Fruit fly (Drosophila melanogaster) whole organism, embryonic: ENCODE data around the gene Sps2.
A peak's percentile ranks its signal among the peaks of the same experiment; 100 is the strongest.

Experiments
- Adf1 ChIP-seq: fragments of 200-800 bp; sonication (Bioruptor generic); IDR thresholded peaks from 2 replicates; pipeline ENCODE4 v1.3.6; 2022; ENCODE audit warnings: missing biosample characterization, missing genetic modification characterization
- Atf3 ChIP-seq: fragments of 200-800 bp; sonication (Bioruptor generic); optimal IDR thresholded peaks from 3 replicates; lab custom pipeline; 2016; ENCODE audit warnings: missing biosample characterization, missing genetic modification characterization
- Atf6 ChIP-seq: fragments of 200-800 bp; sonication (Bioruptor generic); IDR thresholded peaks from 2 replicates; pipeline ENCODE4 v1.3.6; 2022; ENCODE audit warnings: missing biosample characterization, missing genetic modification characterization
- CG11093 ChIP-seq: fragments of 200-800 bp; sonication (Bioruptor generic); IDR thresholded peaks from 3 replicates; pipeline ENCODE4 v1.3.6; 2022; ENCODE audit warnings: missing biosample characterization, missing genetic modification characterization
- CG11398 ChIP-seq: fragments of 200-800 bp; sonication (Bioruptor generic); optimal IDR thresholded peaks from 2 replicates; lab custom pipeline; 2016; ENCODE audit warnings: missing biosample characterization, missing genetic modification characterization
- CG11504 ChIP-seq: fragments of 200-800 bp; sonication (Bioruptor generic); optimal IDR thresholded peaks from 3 replicates; lab custom pipeline; 2019; ENCODE audit warnings: missing biosample characterization, mild to moderate bottlenecking, missing genetic modification characterization, moderate library complexity
- CG12299 ChIP-seq: fragments of 200-800 bp; sonication (Bioruptor generic); optimal IDR thresholded peaks from 2 replicates; lab custom pipeline; 2018; ENCODE audit warnings: missing biosample characterization, mild to moderate bottlenecking, missing genetic modification characterization
- CG13424 ChIP-seq: fragments of 200-800 bp; sonication (Bioruptor generic); optimal IDR thresholded peaks from 2 replicates; lab custom pipeline; 2019; ENCODE audit warnings: missing biosample characterization, mild to moderate bottlenecking, missing genetic modification characterization, moderate library complexity
- CG13894 ChIP-seq: fragments of 200-800 bp; sonication (Bioruptor generic); optimal IDR thresholded peaks from 3 replicates; lab custom pipeline; 2018; ENCODE audit warnings: missing biosample characterization, mild to moderate bottlenecking, missing genetic modification characterization, moderate library complexity
- CG14667 ChIP-seq: fragments of 200-800 bp; sonication (Bioruptor generic); IDR thresholded peaks from 2 replicates; pipeline ENCODE4 v1.3.6; 2022; ENCODE audit warnings: missing biosample characterization, missing genetic modification characterization
- CG14965 ChIP-seq: fragments of 200-800 bp; sonication (Bioruptor generic); optimal IDR thresholded peaks from 2 replicates; lab custom pipeline; 2016; ENCODE audit warnings: missing biosample characterization, missing genetic modification characterization, borderline replicate concordance
- CG15011 ChIP-seq: fragments of 200-800 bp; sonication (Bioruptor generic); optimal IDR thresholded peaks from 3 replicates; lab custom pipeline; 2018; ENCODE audit warnings: missing biosample characterization, mild to moderate bottlenecking, missing genetic modification characterization
- CG15696 ChIP-seq: fragments of 200-800 bp; sonication (Bioruptor generic); optimal IDR thresholded peaks from 2 replicates; lab custom pipeline; 2019; ENCODE audit warnings: missing biosample characterization, mild to moderate bottlenecking, missing genetic modification characterization, moderate library complexity
- CG1832 ChIP-seq: fragments of 200-800 bp; sonication (Bioruptor generic); optimal IDR thresholded peaks from 2 replicates; lab custom pipeline; 2017; ENCODE audit warnings: missing biosample characterization, mild to moderate bottlenecking, missing genetic modification characterization, inconsistent platforms
- CG18619 ChIP-seq: fragments of 200-800 bp; sonication (Bioruptor generic); optimal IDR thresholded peaks from 3 replicates; lab custom pipeline; 2017; ENCODE audit warnings: missing biosample characterization, mild to moderate bottlenecking, missing genetic modification characterization
- CG32767 ChIP-seq: fragments of 200-800 bp; sonication (Bioruptor generic); IDR thresholded peaks from 2 replicates; pipeline ENCODE4 v1.3.6; 2022; ENCODE audit warnings: missing biosample characterization, missing genetic modification characterization
- CG3281 ChIP-seq: fragments of 200-800 bp; sonication (Bioruptor generic); optimal IDR thresholded peaks from 3 replicates; lab custom pipeline; 2017; ENCODE audit warnings: missing biosample characterization, mild to moderate bottlenecking, missing genetic modification characterization
- CG34224 ChIP-seq: fragments of 200-800 bp; sonication (Bioruptor generic); IDR thresholded peaks from 3 replicates; pipeline ENCODE4 v1.3.6; 2022; ENCODE audit warnings: missing biosample characterization, missing genetic modification characterization; ENCODE audit not compliant: partially characterized antibody
- CG3847 ChIP-seq: fragments of 200-800 bp; sonication (Bioruptor generic); IDR thresholded peaks from 2 replicates; pipeline ENCODE4 v1.3.6; 2022; ENCODE audit warnings: missing biosample characterization, missing genetic modification characterization
- CG4820 ChIP-seq: fragments of 200-800 bp; sonication (Bioruptor generic); optimal IDR thresholded peaks from 3 replicates; lab custom pipeline; 2016; ENCODE audit warnings: missing biosample characterization, missing genetic modification characterization
- CG6654 ChIP-seq: fragments of 200-800 bp; sonication (Bioruptor generic); optimal IDR thresholded peaks from 2 replicates; lab custom pipeline; 2017; ENCODE audit warnings: missing biosample characterization, mild to moderate bottlenecking, missing genetic modification characterization
- CG8944 ChIP-seq: fragments of 200-800 bp; sonication (Bioruptor generic); optimal IDR thresholded peaks from 3 replicates; lab custom pipeline; 2016; ENCODE audit warnings: missing biosample characterization, missing genetic modification characterization
- Ets97D ChIP-seq: fragments of 200-800 bp; sonication (Bioruptor generic); optimal IDR thresholded peaks from 3 replicates; lab custom pipeline; 2016; ENCODE audit warnings: missing biosample characterization, missing genetic modification characterization
- GATAe ChIP-seq: fragments of 200-800 bp; sonication (Bioruptor generic); conservative IDR thresholded peaks from 2 replicates; pipeline ENCODE4 v1.3.6; 2022; ENCODE audit warnings: missing biosample characterization, missing genetic modification characterization
- MESR4 ChIP-seq: fragments of 200-800 bp; sonication (Bioruptor generic); optimal IDR thresholded peaks from 2 replicates; lab custom pipeline; 2018; ENCODE audit warnings: missing biosample characterization, mild to moderate bottlenecking, missing genetic modification characterization, moderate library complexity
- Mad ChIP-seq: fragments of 200-800 bp; sonication (Bioruptor generic); optimal IDR thresholded peaks from 2 replicates; lab custom pipeline; 2016; ENCODE audit warnings: missing biosample characterization, missing genetic modification characterization
- Meics ChIP-seq: fragments of 200-800 bp; sonication (Bioruptor generic); optimal IDR thresholded peaks from 2 replicates; lab custom pipeline; 2017; ENCODE audit warnings: missing biosample characterization, mild to moderate bottlenecking, missing genetic modification characterization
- NC2α ChIP-seq: fragments of 200-800 bp; sonication (Bioruptor generic); optimal IDR thresholded peaks from 2 replicates; lab custom pipeline; 2016; ENCODE audit warnings: missing biosample characterization, missing genetic modification characterization
- NfI ChIP-seq: fragments of 200-800 bp; sonication (Bioruptor generic); optimal IDR thresholded peaks from 3 replicates; lab custom pipeline; 2018; ENCODE audit warnings: missing biosample characterization, mild to moderate bottlenecking, missing genetic modification characterization, moderate library complexity
- Pdp1 ChIP-seq, 2 experiments: fragments of 200-800 bp; sonication (Bioruptor generic); optimal IDR thresholded peaks; 3 replicates each; lab custom pipeline; 2016; ENCODE audit warnings: missing biosample characterization in 2 of 2, missing genetic modification characterization in 2 of 2, mild to moderate bottlenecking in 1 of 2, moderate library complexity in 1 of 2
- Sin3A ChIP-seq: fragments of >200 bp; optimal IDR thresholded peaks from 2 replicates; lab custom pipeline; 2018
- ac ChIP-seq: fragments of 200-800 bp; sonication (Bioruptor generic); optimal IDR thresholded peaks from 3 replicates; lab custom pipeline; 2017; ENCODE audit warnings: missing biosample characterization, mild to moderate bottlenecking, missing genetic modification characterization
- chn ChIP-seq: fragments of 200-800 bp; sonication (Bioruptor generic); optimal IDR thresholded peaks from 2 replicates; lab custom pipeline; 2016; ENCODE audit warnings: missing biosample characterization, missing genetic modification characterization
- crol ChIP-seq: fragments of 200-800 bp; sonication (Bioruptor generic); IDR thresholded peaks from 2 replicates; pipeline ENCODE4 v1.3.6; 2022; ENCODE audit warnings: missing biosample characterization, missing genetic modification characterization
- crp ChIP-seq, 2 experiments: fragments of 200-800 bp; sonication (Bioruptor generic); optimal IDR thresholded peaks; 2 replicates in 1 of 2; 3 replicates in 1 of 2; lab custom pipeline; 2017; ENCODE audit warnings: missing biosample characterization in 2 of 2, missing genetic modification characterization in 2 of 2, mild to moderate bottlenecking in 1 of 2, moderate library complexity in 1 of 2
- ems ChIP-seq: fragments of 200-800 bp; sonication (Bioruptor generic); optimal IDR thresholded peaks from 3 replicates; lab custom pipeline; 2016; ENCODE audit warnings: missing biosample characterization, missing genetic modification characterization
- grn ChIP-seq: fragments of 200-800 bp; sonication (Bioruptor generic); optimal IDR thresholded peaks from 3 replicates; lab custom pipeline; 2017; ENCODE audit warnings: missing biosample characterization, missing genetic modification characterization
- hkb ChIP-seq, 2 experiments: fragments of 200-800 bp in 1 of 2; fragments of >200 bp in 1 of 2; sonication (Bioruptor generic) in 1 of 2; IDR thresholded peaks in 1 of 2; optimal IDR thresholded peaks in 1 of 2; 2 replicates each; pipeline versions ENCODE4 v1.3.6 to Lab custom; 2017 to 2022; ENCODE audit warnings: missing biosample characterization in 1 of 2, missing genetic modification characterization in 1 of 2
- insv ChIP-seq, 2 experiments: fragments of 200-800 bp; sonication (Bioruptor generic); optimal IDR thresholded peaks; 3 replicates each; lab custom pipeline; 2016 to 2018; ENCODE audit warnings: missing biosample characterization in 2 of 2, missing genetic modification characterization in 2 of 2
- pb ChIP-seq: fragments of 200-800 bp; sonication (Bioruptor generic); optimal IDR thresholded peaks from 3 replicates; lab custom pipeline; 2016; ENCODE audit warnings: missing biosample characterization, missing genetic modification characterization
- pho ChIP-seq: fragments of 200-800 bp; sonication (Bioruptor generic); optimal IDR thresholded peaks from 2 replicates; lab custom pipeline; 2016; ENCODE audit warnings: missing biosample characterization, missing genetic modification characterization
- sens ChIP-seq: fragments of 200-800 bp; sonication (Bioruptor generic); peaks from one replicate; lab custom pipeline; 2016; ENCODE audit warnings: missing biosample characterization, missing genetic modification characterization
- stwl ChIP-seq: fragments of 200-800 bp; sonication (Bioruptor generic); optimal IDR thresholded peaks from 3 replicates; lab custom pipeline; 2018; ENCODE audit warnings: missing biosample characterization, mild to moderate bottlenecking, missing genetic modification characterization, moderate library complexity
- trh ChIP-seq: fragments of 200-800 bp; sonication (Bioruptor generic); optimal IDR thresholded peaks from 2 replicates; lab custom pipeline; 2016; ENCODE audit warnings: missing biosample characterization, missing genetic modification characterization
- tx ChIP-seq: fragments of 200-800 bp; sonication (Bioruptor generic); optimal IDR thresholded peaks from 2 replicates; lab custom pipeline; 2016; ENCODE audit warnings: missing biosample characterization, missing genetic modification characterization
- wdn ChIP-seq: fragments of 200-800 bp; sonication (Bioruptor generic); IDR thresholded peaks from 2 replicates; pipeline ENCODE4 v1.3.6; 2022; ENCODE audit warnings: missing biosample characterization, missing genetic modification characterization

Gene Sps2

DNA sequence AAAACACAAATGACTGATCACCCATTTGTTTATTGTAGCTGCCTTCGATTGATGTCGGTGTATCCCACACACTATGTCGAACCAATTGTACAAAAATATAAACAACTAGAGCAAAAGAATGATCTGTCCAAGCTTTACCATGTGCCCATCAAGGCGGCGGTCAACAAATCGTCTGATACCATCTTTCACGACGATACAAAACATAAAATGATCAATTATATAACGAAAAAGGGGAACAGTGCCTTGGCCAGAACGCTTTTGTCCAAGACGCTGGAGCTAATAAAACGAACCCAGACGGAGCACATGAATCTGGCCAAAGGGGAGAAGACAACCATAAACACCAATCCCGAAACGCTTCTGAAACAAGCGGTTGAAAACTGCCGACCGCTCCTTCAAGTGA, 44.4 kb downstream of the Sps2 start:
- no peak for TF ChIP-seq CG4820 (GFP tag; lab: Kevin White, UChicago)
- TF ChIP-seq Pdp1 (GFP tag; optimal IDR thresholded peaks at IDR 0.05; lab: Kevin White, UChicago), result peak in 1 of 2 experiments; percentile 93
- TF ChIP-seq MESR4 (GFP tag; lab: Kevin White, UChicago), result peak; percentile 49
- TF ChIP-seq, all 482 proteins: peak for 2

DNA sequence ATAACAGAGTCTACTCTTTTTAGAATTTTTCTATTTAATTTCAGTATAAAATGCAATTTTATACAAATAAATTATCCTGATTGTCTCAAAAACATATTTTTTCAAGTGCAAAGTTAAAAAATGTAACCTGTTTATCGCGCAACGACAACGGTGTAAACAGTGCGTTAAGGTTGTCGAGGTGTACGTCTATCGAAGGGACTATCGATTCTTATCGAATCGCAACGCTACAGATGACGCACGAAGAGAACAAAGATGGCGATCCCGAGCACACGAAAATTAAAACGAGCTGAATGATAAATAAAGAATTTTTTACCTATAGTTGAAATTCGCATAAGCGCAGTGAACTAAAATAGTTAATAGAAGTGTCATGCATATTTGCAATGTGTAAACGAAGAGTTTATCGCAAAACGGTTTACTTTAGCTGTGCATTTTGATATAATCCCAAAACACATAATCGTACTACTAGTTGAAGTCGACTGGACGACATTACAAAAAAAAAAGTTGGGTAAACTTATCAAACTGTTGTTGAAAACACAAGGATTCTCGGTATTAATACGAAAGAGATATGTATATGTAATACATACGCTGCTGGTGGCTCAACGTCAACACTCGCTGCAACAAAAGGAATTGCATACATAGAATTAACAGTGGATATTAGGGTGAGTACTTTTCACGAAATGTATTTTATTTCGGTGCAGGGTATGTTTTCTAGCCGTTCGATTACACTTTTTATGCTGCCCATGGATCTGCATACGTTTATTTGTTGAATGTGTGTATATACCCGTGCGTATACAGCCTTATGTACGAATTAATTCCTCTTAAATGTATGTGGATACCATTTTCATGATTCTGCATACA, 45.7 kb downstream of the Sps2 start, which contains the start of gene da:
da (plus strand) TSS at position 237 of the 858 bp plus-strand sequence.
- peak; percentile 34 for TF ChIP-seq grn (GFP tag; lab: Kevin White, UChicago)
- peak; percentile 95 for TF ChIP-seq Ets97D (GFP tag; lab: Kevin White, UChicago)
- TF ChIP-seq CG6654 (GFP tag; lab: Kevin White, UChicago), result no peak
- no peak for TF ChIP-seq CG11093 (GFP tag; lab: Robert Waterston, UW)
- TF ChIP-seq GATAe (GFP tag; lab: Robert Waterston, UW), result no peak
- TF ChIP-seq CG11398 (GFP tag; lab: Kevin White, UChicago), result no peak
- peak; percentile 68 for TF ChIP-seq CG34224 (GFP tag; lab: Robert Waterston, UW)
- peak; percentile 72 for TF ChIP-seq Atf3 (GFP tag; lab: Kevin White, UChicago)
- peak; percentile 53 for TF ChIP-seq CG13894 (tag; lab: Kevin White, UChicago)
- TF ChIP-seq CG32767, result peak; percentile 30; the same call in 1 of the 2 replicates
- peak; percentile 73 for TF ChIP-seq pho
- peak; percentile 46 for TF ChIP-seq chn
- peak; percentile 46 for TF ChIP-seq ems
- peak; percentile 72 for TF ChIP-seq CG11504 (tag; lab: Kevin White, UChicago)
- no peak for TF ChIP-seq pb (GFP tag; lab: Kevin White, UChicago)
- peak; percentile 29; the same call in 1 of the 2 replicates for TF ChIP-seq wdn (GFP tag; lab: Robert Waterston, UW)
- peak; percentile 94 for TF ChIP-seq sens (GFP tag; lab: Kevin White, UChicago)
- peak; percentile 44 for TF ChIP-seq tx (GFP tag; lab: Kevin White, UChicago)
- TF ChIP-seq hkb (optimal IDR thresholded peaks at IDR 0.05; lab: Kevin White, UChicago), result no peak
- TF ChIP-seq hkb (GFP tag; IDR thresholded peaks at IDR 0.05; lab: Robert Waterston, UW), result peak; percentile 54
- TF ChIP-seq NfI (GFP tag; lab: Kevin White, UChicago), result peak; percentile 75
- TF ChIP-seq insv (GFP tag; optimal IDR thresholded peaks at IDR 0.05; lab: Kevin White, UChicago), result no peak
- peak; percentile 33 to 69 for TF ChIP-seq Pdp1 (GFP tag; optimal IDR thresholded peaks at IDR 0.05; lab: Kevin White, UChicago)
- TF ChIP-seq Atf6 (GFP tag; lab: Robert Waterston, UW), result peak; percentile 63
- TF ChIP-seq Sin3A (lab: Kevin White, UChicago), result no peak
- peak; percentile 10 for TF ChIP-seq CG3281
- TF ChIP-seq NC2α (GFP tag; lab: Kevin White, UChicago), result no peak
- TF ChIP-seq MESR4 (GFP tag; lab: Kevin White, UChicago), result peak; percentile 91
- no peak for TF ChIP-seq CG14667 (GFP tag; lab: Robert Waterston, UW)
- peak; percentile 28 for TF ChIP-seq CG15696 (tag; lab: Kevin White, UChicago)
- TF ChIP-seq Mad, result peak; percentile 39
- peak; percentile 61 for TF ChIP-seq CG18619 (GFP tag; lab: Kevin White, UChicago)
- no peak for TF ChIP-seq crol (GFP tag; lab: Robert Waterston, UW)
- no peak for TF ChIP-seq CG14965 (GFP tag; lab: Kevin White, UChicago)
- no peak for TF ChIP-seq ac (GFP tag; lab: Kevin White, UChicago)
- TF ChIP-seq CG13424, result peak; percentile 64
- peak; percentile 15; the same call in 1 of the 2 replicates for TF ChIP-seq CG3847 (GFP tag; lab: Robert Waterston, UW)
- TF ChIP-seq CG12299 (tag; lab: Kevin White, UChicago), result no peak
- peak in 1 of 2 experiments; percentile 55 for TF ChIP-seq crp (GFP tag; optimal IDR thresholded peaks at IDR 0.05; lab: Kevin White, UChicago)
- TF ChIP-seq CG8944 (GFP tag; lab: Kevin White, UChicago), result peak; percentile 23
- TF ChIP-seq Adf1 (GFP tag; lab: Robert Waterston, UW), result no peak
- no peak for TF ChIP-seq trh (GFP tag; lab: Kevin White, UChicago)
- TF ChIP-seq CG15011, result no peak
- TF ChIP-seq Meics (GFP tag; lab: Kevin White, UChicago), result peak; percentile 61
- no peak for TF ChIP-seq CG1832 (GFP tag; lab: Kevin White, UChicago)
- peak; percentile 65 for TF ChIP-seq stwl (tag; lab: Kevin White, UChicago)
